Fruit fly (Drosophila melanogaster) whole organism, wandering third instar larva: Measurements from ENCODE around the gene CG31809.

Experiments
- CG32264 ChIP-seq: fragments of 200-800 bp; sonication (Bioruptor generic); optimal IDR thresholded peaks from 2 replicates; lab custom pipeline; 2016; ENCODE audit warnings: missing biosample characterization, missing genetic modification characterization
- CG9705 ChIP-seq: fragments of 200-800 bp; sonication (Bioruptor generic); optimal IDR thresholded peaks from 2 replicates; lab custom pipeline; 2018; ENCODE audit warnings: missing biosample characterization, mild to moderate bottlenecking, missing genetic modification characterization
- CrebA ChIP-seq: fragments of 200-800 bp; sonication (Bioruptor generic); optimal IDR thresholded peaks from 2 replicates; lab custom pipeline; 2016; ENCODE audit warnings: missing biosample characterization, mild to moderate bottlenecking, missing genetic modification characterization, borderline replicate concordance
- Dfd ChIP-seq: fragments of >200 bp; optimal IDR thresholded peaks from 2 replicates; lab custom pipeline; 2017; ENCODE audit warnings: missing biosample characterization, missing genetic modification characterization
- Dif ChIP-seq: fragments of 200-275, 200-300 bp; sonication (Bioruptor generic); optimal IDR thresholded peaks from 2 replicates; lab custom pipeline; 2018; ENCODE audit warnings: missing biosample characterization, missing genetic modification characterization; ENCODE audit not compliant: partially characterized antibody
- Hnf4 ChIP-seq: fragments of 200-800 bp; sonication (Bioruptor generic); optimal IDR thresholded peaks from 2 replicates; lab custom pipeline; 2016; ENCODE audit warnings: missing biosample characterization, mild to moderate bottlenecking, missing genetic modification characterization
- Hr78 ChIP-seq: fragments of >200 bp; optimal IDR thresholded peaks from 2 replicates; lab custom pipeline; 2017; ENCODE audit warnings: missing biosample characterization, missing genetic modification characterization
- Hr83 ChIP-seq: fragments of 200-300 bp; sonication (Bioruptor generic); optimal IDR thresholded peaks from 2 replicates; lab custom pipeline; 2016; ENCODE audit warnings: missing biosample characterization, mild to moderate bottlenecking, missing genetic modification characterization, moderate library complexity; ENCODE audit not compliant: poor library complexity, severe bottlenecking
- Jra ChIP-seq: sonication (Bioruptor generic); optimal IDR thresholded peaks from 2 replicates; lab custom pipeline; 2016; ENCODE audit warnings: missing biosample characterization, missing genetic modification characterization
- N ChIP-seq: fragments of >200 bp; optimal IDR thresholded peaks from 2 replicates; lab custom pipeline; 2018; ENCODE audit warnings: missing biosample characterization, missing external identifiers, missing genetic modification characterization
- OdsH ChIP-seq: fragments of 200-800 bp; sonication (Bioruptor generic); optimal IDR thresholded peaks from 2 replicates; lab custom pipeline; 2016; ENCODE audit warnings: missing biosample characterization, mild to moderate bottlenecking, missing genetic modification characterization
- Rel ChIP-seq, 2 experiments: fragments of 200-800 bp; sonication (Bioruptor generic) in 1 of 2; optimal IDR thresholded peaks; 2 replicates in 1 of 2; 3 replicates in 1 of 2; lab custom pipeline; 2016 to 2019; ENCODE audit warnings: mild to moderate bottlenecking in 2 of 2, missing biosample characterization in 2 of 2, missing genetic modification characterization in 2 of 2, moderate library complexity in 1 of 2
- Sp1 ChIP-seq: fragments of 200-800 bp; sonication (Bioruptor generic); optimal IDR thresholded peaks from 3 replicates; lab custom pipeline; 2019; ENCODE audit warnings: missing biosample characterization, mild to moderate bottlenecking, missing genetic modification characterization, moderate library complexity
- Vsx2 ChIP-seq: fragments of 200-300, 225-300 bp; sonication (Bioruptor generic); optimal IDR thresholded peaks from 2 replicates; lab custom pipeline; 2018; ENCODE audit warnings: missing biosample characterization, missing genetic modification characterization; ENCODE audit not compliant: partially characterized antibody
- brk ChIP-seq: fragments of 200-800 bp; sonication (Bioruptor generic); optimal IDR thresholded peaks from 2 replicates; lab custom pipeline; 2016; ENCODE audit warnings: missing biosample characterization, mild to moderate bottlenecking, missing genetic modification characterization
- dl ChIP-seq, 2 experiments: fragments of 175-275, 200-275 bp in 1 of 2; fragments of 200-275 bp in 1 of 2; sonication (Bioruptor generic); optimal IDR thresholded peaks; lab custom pipeline; 2018; ENCODE audit warnings: mild to moderate bottlenecking in 2 of 2, missing biosample characterization in 2 of 2, missing genetic modification characterization in 2 of 2, moderate library complexity in 2 of 2; ENCODE audit not compliant: partially characterized antibody in 2 of 2, insufficient read depth in 1 of 2
- dmrt93B ChIP-seq: fragments of 200-800 bp; sonication (Bioruptor generic); optimal IDR thresholded peaks from 2 replicates; lab custom pipeline; 2018; ENCODE audit warnings: missing biosample characterization, mild to moderate bottlenecking, missing genetic modification characterization
- dsf ChIP-seq: sonication (Bioruptor generic); optimal IDR thresholded peaks from 2 replicates; lab custom pipeline; 2016; ENCODE audit warnings: missing biosample characterization, missing genetic modification characterization, borderline replicate concordance
- ey ChIP-seq: fragments of 200-800 bp; sonication (Bioruptor generic); optimal IDR thresholded peaks from 2 replicates; lab custom pipeline; 2016; ENCODE audit warnings: missing biosample characterization, missing genetic modification characterization
- foxo ChIP-seq, 2 experiments: fragments of 200-800 bp; sonication (Bioruptor generic); optimal IDR thresholded peaks; 2 replicates in 1 of 2; 3 replicates in 1 of 2; lab custom pipeline; 2016 to 2017; ENCODE audit warnings: missing biosample characterization in 2 of 2, missing genetic modification characterization in 2 of 2
- fru ChIP-seq: fragments of 200-800 bp; sonication (Bioruptor generic); optimal IDR thresholded peaks from 3 replicates; lab custom pipeline; 2016; ENCODE audit warnings: missing biosample characterization, mild to moderate bottlenecking, missing genetic modification characterization
- jim ChIP-seq: fragments of 175-275, 200-325 bp; sonication (Bioruptor generic); optimal IDR thresholded peaks from 2 replicates; lab custom pipeline; 2016; ENCODE audit warnings: missing biosample characterization, mild to moderate bottlenecking, missing genetic modification characterization
- lola ChIP-seq: fragments of >200 bp; optimal IDR thresholded peaks from 2 replicates; lab custom pipeline; 2017; ENCODE audit warnings: missing biosample characterization, missing genetic modification characterization
- pan ChIP-seq: fragments of >200 bp; optimal IDR thresholded peaks from 2 replicates; lab custom pipeline; 2017
- psq ChIP-seq: fragments of 200-800 bp; sonication (Bioruptor generic); optimal IDR thresholded peaks from 3 replicates; lab custom pipeline; 2017; ENCODE audit warnings: missing biosample characterization, mild to moderate bottlenecking, missing genetic modification characterization, moderate library complexity
- rgr ChIP-seq: fragments of 200-800 bp; sonication (Bioruptor generic); optimal IDR thresholded peaks from 3 replicates; lab custom pipeline; 2016; ENCODE audit warnings: missing biosample characterization, mild to moderate bottlenecking, missing genetic modification characterization
- sv ChIP-seq: fragments of 200-800 bp; sonication (Bioruptor generic); optimal IDR thresholded peaks from 3 replicates; lab custom pipeline; 2016; ENCODE audit warnings: missing biosample characterization, missing genetic modification characterization
- tai ChIP-seq: sonication (Bioruptor generic); optimal IDR thresholded peaks from 2 replicates; lab custom pipeline; 2016; ENCODE audit warnings: missing biosample characterization, missing genetic modification characterization
- usp ChIP-seq: fragments of >200 bp; optimal IDR thresholded peaks from 2 replicates; lab custom pipeline; 2017; ENCODE audit warnings: missing biosample characterization, missing genetic modification characterization
- woc ChIP-seq: sonication (Bioruptor generic); optimal IDR thresholded peaks from 2 replicates; lab custom pipeline; 2016; ENCODE audit warnings: missing biosample characterization, mild to moderate bottlenecking, missing genetic modification characterization

The CG31809 gene

DNA sequence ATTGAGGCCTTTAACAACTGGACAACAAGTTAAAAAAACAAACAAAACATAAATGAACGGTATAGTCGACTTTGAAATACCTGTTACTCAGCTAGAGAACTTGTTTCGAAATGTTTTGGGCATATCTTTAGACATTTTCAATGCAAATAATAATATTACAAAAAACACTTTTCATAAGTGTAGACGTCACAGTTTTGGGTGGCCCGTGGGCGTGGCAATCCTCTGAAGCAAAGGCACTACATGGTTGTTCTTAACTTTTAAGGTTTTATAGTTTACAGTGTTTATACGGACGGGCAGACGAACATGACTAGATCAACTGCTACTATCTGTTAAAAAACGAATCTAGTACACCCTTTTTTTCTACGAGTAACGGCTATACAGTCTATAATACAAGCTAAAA, 16.0 kb downstream of the CG31809 start:
- TF ChIP-seq woc (GFP tag; lab: Kevin White, UChicago): peak; percentile 47
- no peak for TF ChIP-seq N
- no peak for TF ChIP-seq Dfd (GFP tag; lab: Kevin White, UChicago)
- no peak for TF ChIP-seq Dif
- peak; percentile 45 for TF ChIP-seq OdsH
- TF ChIP-seq brk (GFP tag; lab: Kevin White, UChicago): no peak
- peak; percentile 27 for TF ChIP-seq fru (GFP tag; lab: Kevin White, UChicago)

DNA sequence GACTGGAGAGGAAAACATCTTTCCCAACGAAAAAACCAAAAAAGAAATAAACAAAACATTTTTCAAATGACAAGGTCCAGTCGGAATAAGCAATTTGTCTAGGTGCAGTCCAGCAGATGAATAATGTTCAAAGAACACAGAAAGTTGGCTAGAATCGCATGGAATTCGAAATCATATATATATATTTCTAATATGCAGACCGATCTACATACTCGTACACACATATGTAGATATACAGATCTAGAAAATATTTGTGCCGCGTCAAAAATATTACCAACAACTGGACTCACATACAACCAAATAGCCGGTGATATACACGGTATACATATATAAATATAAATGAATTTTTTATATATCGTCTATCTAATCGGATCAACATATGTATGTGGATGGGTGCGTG, 18.8 kb downstream of the CG31809 start:
- no peak for TF ChIP-seq CG9705
- TF ChIP-seq dmrt93B (GFP tag; lab: Kevin White, UChicago): no peak
- TF ChIP-seq Rel (GFP tag; optimal IDR thresholded peaks at IDR 0.05; lab: Kevin White, UChicago): no peak
- no peak for TF ChIP-seq Rel (tag; optimal IDR thresholded peaks at IDR 0.05; lab: Kevin White, UChicago)
- no peak for TF ChIP-seq N
- no peak for TF ChIP-seq rgr
- no peak for TF ChIP-seq brk (GFP tag; lab: Kevin White, UChicago)
- TF ChIP-seq sv (GFP tag; lab: Kevin White, UChicago): no peak
- TF ChIP-seq CrebA (GFP tag; lab: Kevin White, UChicago): no peak
- no peak for TF ChIP-seq foxo (GFP tag; optimal IDR thresholded peaks at IDR 0.05; lab: Kevin White, UChicago)
- no peak for TF ChIP-seq Hnf4 (GFP tag; lab: Kevin White, UChicago)

DNA sequence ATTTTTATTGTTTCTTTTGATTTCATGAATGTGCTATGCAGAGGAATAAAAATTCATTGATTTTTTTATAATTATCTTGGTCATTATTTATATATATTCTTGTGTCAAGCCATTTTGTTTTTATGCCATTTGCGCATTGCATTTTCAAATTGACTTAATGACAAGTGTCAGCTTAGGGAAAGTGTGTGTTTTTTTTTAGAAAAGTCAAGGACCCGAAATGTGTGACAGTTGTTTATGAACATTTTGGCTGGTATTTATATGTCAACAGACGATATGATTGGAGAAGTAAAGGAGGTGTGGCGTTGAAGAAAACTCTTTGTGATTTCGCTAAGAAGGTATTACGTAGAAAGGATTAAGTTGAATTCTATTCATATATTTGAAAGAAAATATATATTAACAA, 20.8 kb downstream of the CG31809 start, which contains the start of the genes SclA and SclB:
TSS of gene SclA (plus strand) at position 301 of the 400 bp plus-strand sequence.
TSS of gene SclB (plus strand) at position 301 of the 400 bp plus-strand sequence.
- TF ChIP-seq Jra (GFP tag; lab: Kevin White, UChicago): no peak
- TF ChIP-seq CG32264 (GFP tag; lab: Kevin White, UChicago): no peak
- no peak for TF ChIP-seq Hr78 (GFP tag; lab: Kevin White, UChicago)
- no peak for TF ChIP-seq tai (GFP tag; lab: Kevin White, UChicago)
- TF ChIP-seq dsf: no peak
- no peak for TF ChIP-seq OdsH
- TF ChIP-seq CrebA (GFP tag; lab: Kevin White, UChicago): no peak
- no peak for TF ChIP-seq brk (GFP tag; lab: Kevin White, UChicago)
- TF ChIP-seq pan (lab: Kevin White, UChicago): no peak
- no peak for TF ChIP-seq N
- TF ChIP-seq Sp1: no peak
- TF ChIP-seq CG9705: no peak

DNA sequence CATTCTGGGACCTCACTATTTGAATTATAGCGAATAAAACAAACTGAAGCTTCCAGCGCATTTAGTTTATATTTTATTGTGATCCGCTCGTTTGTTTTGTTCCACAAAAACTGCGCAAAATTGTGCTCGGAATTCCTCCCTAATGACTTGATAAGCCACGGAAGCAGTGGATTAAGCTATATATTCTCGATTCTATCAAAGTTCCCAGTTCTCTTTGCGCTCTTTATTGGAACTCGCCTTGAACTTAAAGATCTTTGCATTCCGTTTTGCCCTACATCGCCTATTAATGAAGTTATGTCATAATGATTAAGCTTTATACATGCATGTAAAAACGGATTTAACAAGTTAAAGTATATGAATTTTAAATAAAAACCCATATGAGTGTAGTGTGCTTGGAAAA, 21.4 kb downstream of the CG31809 start, which contains the start of gene Nepl9:
TSS of gene Nepl9 (minus strand) at position 101 of the 400 bp plus-strand sequence.
- TF ChIP-seq dmrt93B (GFP tag; lab: Kevin White, UChicago) (no peak), CG9705 (no peak), dsf (no peak), Sp1 (no peak), foxo (GFP tag; optimal IDR thresholded peaks at IDR 0.05; lab: Kevin White, UChicago) (no peak)

DNA sequence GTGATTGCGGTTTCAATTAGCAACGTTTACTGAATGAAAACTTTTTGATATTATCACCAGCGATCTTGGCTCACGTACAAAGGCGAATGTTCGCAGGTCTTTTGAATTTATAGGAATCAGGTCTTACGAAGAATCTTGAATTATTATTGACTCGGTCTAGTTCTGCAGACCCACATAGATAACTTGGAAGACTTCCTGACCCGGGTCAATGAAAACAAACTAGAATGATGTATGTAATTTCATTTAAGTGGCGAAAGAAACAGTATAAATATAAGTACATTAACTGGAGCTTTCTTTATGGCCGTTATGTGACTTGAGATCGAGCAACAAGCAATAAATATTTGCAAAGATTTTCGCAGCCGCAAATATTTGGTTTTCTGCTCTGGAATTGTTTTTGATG, 24.1 kb downstream of the CG31809 start, which contains the start of gene CG13282:
TSS of gene CG13282 (minus strand) at position 101 of the 400 bp plus-strand sequence.
- no peak for TF ChIP-seq psq (GFP tag; lab: Kevin White, UChicago)
- TF ChIP-seq tai (GFP tag; lab: Kevin White, UChicago): no peak
- no peak for TF ChIP-seq N
- no peak for TF ChIP-seq ey
- no peak for TF ChIP-seq lola
- no peak for TF ChIP-seq Dif
- TF ChIP-seq Vsx2 (GFP tag; lab: Kevin White, UChicago): no peak
- no peak for TF ChIP-seq jim (GFP tag; lab: Kevin White, UChicago)
- TF ChIP-seq dl (GFP tag; optimal IDR thresholded peaks at IDR 0.05; lab: Kevin White, UChicago; ENCODE audit: insufficient read depth in 1 of 2, partially characterized antibody in 2 of 2): no peak
- TF ChIP-seq CG9705: no peak
- TF ChIP-seq woc (GFP tag; lab: Kevin White, UChicago): no peak
- no peak for TF ChIP-seq Jra (GFP tag; lab: Kevin White, UChicago)
- TF ChIP-seq Sp1: no peak
- TF ChIP-seq Hr83 (GFP tag; lab: Kevin White, UChicago): no peak
- TF ChIP-seq foxo (GFP tag; optimal IDR thresholded peaks at IDR 0.05; lab: Kevin White, UChicago): no peak
- no peak for TF ChIP-seq usp (GFP tag; lab: Kevin White, UChicago)
